Worm (Caenorhabditis elegans): ENCODE results near the gene C16C8.26.

Gene C16C8.26

ce11 chrII:3439842-3440640 lies 18.1 kb downstream of the C16C8.26 start:
- TF ChIP-seq mdl-1 (tag; optimal IDR thresholded peaks at IDR 0.05) = no peak
- no peak for TF ChIP-seq unc-62 (GFP tag; optimal IDR thresholded peaks at IDR 0.05)
- no peak for TF ChIP-seq ama-1 (optimal IDR thresholded peaks at IDR 0.05)
- TF ChIP-seq aha-1 (tag; optimal IDR thresholded peaks at IDR 0.05) = no peak
- TF ChIP-seq nhr-71 (tag; optimal IDR thresholded peaks at IDR 0.05) = no peak
- no peak for TF ChIP-seq unc-130 (tag; optimal IDR thresholded peaks at IDR 0.05)
- peak; percentile 59 for TF ChIP-seq snpc-4 (tag; optimal IDR thresholded peaks at IDR 0.05)
- peak; percentile 57 for TF ChIP-seq tlp-1 (tag; optimal IDR thresholded peaks at IDR 0.05)
- TF ChIP-seq fos-1 (tag; optimal IDR thresholded peaks at IDR 0.05) = no peak
- no peak for TF ChIP-seq nhr-47 (tag; optimal IDR thresholded peaks at IDR 0.05)
- peak; percentile 86 for TF ChIP-seq elt-2 (tag; optimal IDR thresholded peaks at IDR 0.05)
- TF ChIP-seq lin-14 (GFP tag; optimal IDR thresholded peaks at IDR 0.05) = no peak
- TF ChIP-seq sup-37 (GFP tag; optimal IDR thresholded peaks at IDR 0.05) = no peak
- TF ChIP-seq unc-30 (tag; optimal IDR thresholded peaks at IDR 0.05) = no peak
- TF ChIP-seq hlh-4 (tag; optimal IDR thresholded peaks at IDR 0.05) = no peak
- TF ChIP-seq nhr-11 (tag; optimal IDR thresholded peaks at IDR 0.05) = no peak
- TF ChIP-seq ceh-82 (tag; optimal IDR thresholded peaks at IDR 0.05) = no peak
- no peak for TF ChIP-seq lin-35 (GFP tag; optimal IDR thresholded peaks at IDR 0.05)
- TF ChIP-seq sox-4 (tag; optimal IDR thresholded peaks at IDR 0.05) = no peak

- TF ChIP-seq ceh-88 (GFP tag; IDR thresholded peaks at IDR 0.05) (no peak), nhr-28 (tag; optimal IDR thresholded peaks at IDR 0.05) (no peak), egl-27 (tag; optimal IDR thresholded peaks at IDR 0.05) (no peak), nhr-85 (tag) (peak; percentile 57), ces-1 (GFP tag; optimal IDR thresholded peaks at IDR 0.05) (no peak), snpc-4 (tag; optimal IDR thresholded peaks at IDR 0.05) (no peak), zip-4 (GFP tag; optimal IDR thresholded peaks at IDR 0.05) (no peak), unc-30 (tag; optimal IDR thresholded peaks at IDR 0.05) (no peak), hlh-17 (GFP tag; optimal IDR thresholded peaks at IDR 0.05; ENCODE audit: borderline replicate concordance) (no peak), C34B4.2 (tag; optimal IDR thresholded peaks at IDR 0.05) (no peak), unc-62 (GFP tag; optimal IDR thresholded peaks at IDR 0.05) (no peak), ets-5 (GFP tag; IDR thresholded peaks at IDR 0.05) (no peak), aha-1 (tag; optimal IDR thresholded peaks at IDR 0.05) (no peak), tbx-2 (tag; optimal IDR thresholded peaks at IDR 0.05) (peak; percentile 22), sox-4 (tag; optimal IDR thresholded peaks at IDR 0.05) (no peak), ceh-82 (tag; optimal IDR thresholded peaks at IDR 0.05) (peak in 1 of 3 experiments; percentile 3), nhr-20 (tag; optimal IDR thresholded peaks at IDR 0.05) (peak; percentile 39), hpl-2 (GFP tag; optimal IDR thresholded peaks at IDR 0.05) (no peak), nhr-11 (tag; optimal IDR thresholded peaks at IDR 0.05) (no peak), fos-1 (tag; optimal IDR thresholded peaks at IDR 0.05) (no peak), C16A3.4 (tag; optimal IDR thresholded peaks at IDR 0.05) (no peak), sptf-1 (tag; optimal IDR thresholded peaks at IDR 0.05) (no peak), tlp-1 (tag; optimal IDR thresholded peaks at IDR 0.05) (peak; percentile 62), nhr-77 (tag; optimal IDR thresholded peaks at IDR 0.05) (no peak), efl-1 (optimal IDR thresholded peaks at IDR 0.05) (peak in 1 of 2 experiments; percentile 20), efl-1 (GFP tag; optimal IDR thresholded peaks at IDR 0.05 in 1 of 2) (no peak), nhr-90 (tag; optimal IDR thresholded peaks at IDR 0.05; ENCODE audit: poor library complexity) (peak; percentile 75), F16B12.6 (tag; optimal IDR thresholded peaks at IDR 0.05) (no peak), mdl-1 (tag; optimal IDR thresholded peaks at IDR 0.05) (no peak), zag-1 (tag; optimal IDR thresholded peaks at IDR 0.05) (no peak), mep-1 (tag; optimal IDR thresholded peaks at IDR 0.05) (peak; percentile 16), unc-86 (tag; optimal IDR thresholded peaks at IDR 0.05) (no peak), blmp-1 (tag; optimal IDR thresholded peaks at IDR 0.05) (peak; percentile 66), C04F5.9 (tag; optimal IDR thresholded peaks at IDR 0.05) (no peak), mab-9 (GFP tag; IDR thresholded peaks at IDR 0.05) (no peak), skn-1 (tag; optimal IDR thresholded peaks at IDR 0.05) (no peak), lsy-2 (tag; optimal IDR thresholded peaks at IDR 0.05) (no peak), pax-3 (tag; optimal IDR thresholded peaks at IDR 0.05) (no peak), nhr-12 (tag; optimal IDR thresholded peaks at IDR 0.05) (no peak), sup-37 (GFP tag; optimal IDR thresholded peaks at IDR 0.05) (peak; percentile 10), lin-15B (tag; optimal IDR thresholded peaks at IDR 0.05) (no peak), ceh-8 (GFP tag; optimal IDR thresholded peaks at IDR 0.05) (no peak)
Measured at ce11 chrII:3439244-3439698, 18.8 kb downstream of the C16C8.26 start.

Data from whole organism, L1 larva.